Comparison of ENCODE assay signal across 3 fruit fly cellular contexts in the genomic region with DNA sequence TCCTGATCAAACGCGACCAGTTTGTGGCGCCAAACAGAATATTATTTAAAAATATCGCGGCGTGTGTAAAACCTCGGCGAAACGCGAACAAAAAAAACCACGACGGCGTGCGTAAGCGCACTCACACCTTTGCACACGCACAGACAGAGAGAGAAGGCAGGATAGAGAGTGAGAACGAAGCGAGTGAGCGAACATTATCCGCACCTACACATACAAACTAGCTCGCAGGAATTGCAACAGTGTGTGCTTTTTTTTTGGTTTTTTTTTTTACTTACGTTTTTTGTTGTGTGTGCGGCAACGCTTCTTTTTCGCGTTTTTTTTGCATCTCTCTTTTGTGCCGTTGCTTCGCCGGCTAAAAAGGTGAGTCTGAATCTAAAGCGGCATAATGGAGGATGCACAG.
TF ChIP-seq lines count a peak whose summit lies in the region.

No protein-coding gene starts in this region.

TF ChIP-seq in whole organism, embryonic, 481 proteins besides CTCF, POLR2A, EP300 and RAD21 (continued from another document):
- TF ChIP-seq CG34422 (GFP tag; IDR thresholded peaks at IDR 0.05; lab: Robert Waterston, UW) (peak; percentile 29; the same call in 1 of the 3 replicates), zen2 (GFP tag; IDR thresholded peaks at IDR 0.05; lab: Robert Waterston, UW; ENCODE audit: partially characterized antibody) (peak; percentile 24; the same call in 1 of the 3 replicates), CG32772 (GFP tag; IDR thresholded peaks at IDR 0.05; lab: Robert Waterston, UW) (peak; percentile 63)

TF ChIP-seq in whole organism, prepupa, 60 proteins besides CTCF, POLR2A, EP300 and RAD21 (continued from another document):
- peak; percentile 95 for TF ChIP-seq spab (GFP tag; optimal IDR thresholded peaks at IDR 0.05; lab: Kevin White, UChicago)
- peak; percentile 87 for TF ChIP-seq CG7368 (GFP tag; optimal IDR thresholded peaks at IDR 0.05; lab: Kevin White, UChicago)
- TF ChIP-seq Smox (GFP tag; optimal IDR thresholded peaks at IDR 0.05; lab: Kevin White, UChicago): no peak
- TF ChIP-seq CG11902 (GFP tag; optimal IDR thresholded peaks at IDR 0.05; lab: Kevin White, UChicago): no peak
- TF ChIP-seq CG6792 (GFP tag; optimal IDR thresholded peaks at IDR 0.05; lab: Kevin White, UChicago): peak; percentile 75
- TF ChIP-seq CG9139 (GFP tag; optimal IDR thresholded peaks at IDR 0.05; lab: Kevin White, UChicago): peak; percentile 99
- TF ChIP-seq eg (GFP tag; IDR thresholded peaks at IDR 0.05; lab: Robert Waterston, UW): peak; percentile 96
- TF ChIP-seq Hr39 (GFP tag; optimal IDR thresholded peaks at IDR 0.05; lab: Kevin White, UChicago): no peak
- TF ChIP-seq CG8632 (GFP tag; optimal IDR thresholded peaks at IDR 0.05; lab: Kevin White, UChicago): peak; percentile 88
- TF ChIP-seq CG11762 (GFP tag; optimal IDR thresholded peaks at IDR 0.05; lab: Kevin White, UChicago; ENCODE audit: insufficient read depth): peak; percentile 83
- peak; percentile 89 for TF ChIP-seq Ets96B (tag; optimal IDR thresholded peaks at IDR 0.05; lab: Kevin White, UChicago)
- TF ChIP-seq fd59A (GFP tag; optimal IDR thresholded peaks at IDR 0.05; lab: Kevin White, UChicago): peak; percentile 86
- peak; percentile 42 for TF ChIP-seq lz (GFP tag; optimal IDR thresholded peaks at IDR 0.05; lab: Kevin White, UChicago)
- TF ChIP-seq CG10669 (GFP tag; optimal IDR thresholded peaks at IDR 0.05; lab: Kevin White, UChicago): peak; percentile 95
- peak; percentile 56 for TF ChIP-seq Sox14 (GFP tag; optimal IDR thresholded peaks at IDR 0.05; lab: Kevin White, UChicago)
- TF ChIP-seq CG6808 (GFP tag; optimal IDR thresholded peaks at IDR 0.05; lab: Kevin White, UChicago): peak; percentile 98
- peak; percentile 81 for TF ChIP-seq CG3919 (GFP tag; optimal IDR thresholded peaks at IDR 0.05; lab: Kevin White, UChicago)
- TF ChIP-seq topi (GFP tag; optimal IDR thresholded peaks at IDR 0.05; lab: Kevin White, UChicago): peak; percentile 82
- peak; percentile 78 for TF ChIP-seq Sox102F (GFP tag; optimal IDR thresholded peaks at IDR 0.05; lab: Kevin White, UChicago)
- peak; percentile 71 for TF ChIP-seq Eip93F (GFP tag; optimal IDR thresholded peaks at IDR 0.05; lab: Kevin White, UChicago)
- peak; percentile 99 to 100 for TF ChIP-seq ss (GFP tag; optimal IDR thresholded peaks at IDR 0.05; lab: Kevin White, UChicago)
- peak; percentile 79 for TF ChIP-seq achi (GFP tag; optimal IDR thresholded peaks at IDR 0.05; lab: Kevin White, UChicago)
- TF ChIP-seq Sox15 (GFP tag; optimal IDR thresholded peaks at IDR 0.05; lab: Kevin White, UChicago): no peak
- TF ChIP-seq fkh (GFP tag; optimal IDR thresholded peaks at IDR 0.05; lab: Kevin White, UChicago): no peak
- TF ChIP-seq CG32006 (GFP tag; optimal IDR thresholded peaks at IDR 0.05; lab: Kevin White, UChicago): peak; percentile 67
- TF ChIP-seq CG10631 (GFP tag; optimal IDR thresholded peaks at IDR 0.05; lab: Kevin White, UChicago): no peak
- no peak for TF ChIP-seq Hr4 (GFP tag; optimal IDR thresholded peaks at IDR 0.05; lab: Kevin White, UChicago)
- peak; percentile 91 for TF ChIP-seq Eip78C (GFP tag; lab: Kevin White, UChicago)
- peak; percentile 96 for TF ChIP-seq dsx (GFP tag; optimal IDR thresholded peaks at IDR 0.05; lab: Kevin White, UChicago; ENCODE audit: poor library complexity, severe bottlenecking)
- TF ChIP-seq vri (GFP tag; optimal IDR thresholded peaks at IDR 0.05; lab: Kevin White, UChicago): peak; percentile 86
- TF ChIP-seq salr (GFP tag; optimal IDR thresholded peaks at IDR 0.05; lab: Kevin White, UChicago): peak; percentile 83 to 92
- TF ChIP-seq pdm3 (GFP tag; optimal IDR thresholded peaks at IDR 0.05; lab: Kevin White, UChicago): peak; percentile 85
- no peak for TF ChIP-seq Met (GFP tag; optimal IDR thresholded peaks at IDR 0.05; lab: Kevin White, UChicago)
- no peak for TF ChIP-seq fd85E (GFP tag; optimal IDR thresholded peaks at IDR 0.05; lab: Kevin White, UChicago)
- no peak for TF ChIP-seq svp (GFP tag; lab: Kevin White, UChicago)
- TF ChIP-seq CG4318 (GFP tag; optimal IDR thresholded peaks at IDR 0.05; lab: Kevin White, UChicago): no peak
- TF ChIP-seq CG34406 (GFP tag; optimal IDR thresholded peaks at IDR 0.05; lab: Kevin White, UChicago): peak; percentile 90
- TF ChIP-seq Ets21C (GFP tag; optimal IDR thresholded peaks at IDR 0.05; lab: Kevin White, UChicago): no peak
- TF ChIP-seq CG15336 (GFP tag; IDR thresholded peaks at IDR 0.05; lab: Robert Waterston, UW): peak; percentile 90
- TF ChIP-seq CG1621 (tag; optimal IDR thresholded peaks at IDR 0.05; lab: Kevin White, UChicago): peak; percentile 97
TF ChIP-seq in whole organism, prepupa: peak in this region for 46.

TF ChIP-seq in whole organism, wandering third instar larva, 38 proteins besides CTCF, POLR2A, EP300 and RAD21 (continued from another document):
- TF ChIP-seq Myc (optimal IDR thresholded peaks at IDR 0.05; lab: Kevin White, UChicago) (no peak), Hr83 (GFP tag; optimal IDR thresholded peaks at IDR 0.05; lab: Kevin White, UChicago; ENCODE audit: poor library complexity, severe bottlenecking) (peak; percentile 71), Dfd (GFP tag; optimal IDR thresholded peaks at IDR 0.05; lab: Kevin White, UChicago) (no peak), OdsH (GFP tag; optimal IDR thresholded peaks at IDR 0.05; lab: Kevin White, UChicago) (no peak), CG9705 (GFP tag; optimal IDR thresholded peaks at IDR 0.05; lab: Kevin White, UChicago) (peak; percentile 31), Vsx2 (GFP tag; optimal IDR thresholded peaks at IDR 0.05; lab: Kevin White, UChicago; ENCODE audit: partially characterized antibody) (no peak), pan (optimal IDR thresholded peaks at IDR 0.05; lab: Kevin White, UChicago) (no peak), jim (GFP tag; optimal IDR thresholded peaks at IDR 0.05; lab: Kevin White, UChicago) (peak; percentile 97), Sp1 (GFP tag; optimal IDR thresholded peaks at IDR 0.05; lab: Kevin White, UChicago) (peak; percentile 91), woc (GFP tag; optimal IDR thresholded peaks at IDR 0.05; lab: Kevin White, UChicago) (no peak), N (GFP tag; optimal IDR thresholded peaks at IDR 0.05; lab: Kevin White, UChicago) (peak; percentile 40), sv (GFP tag; optimal IDR thresholded peaks at IDR 0.05; lab: Kevin White, UChicago) (no peak), Mio (GFP tag; optimal IDR thresholded peaks at IDR 0.05; lab: Kevin White, UChicago) (no peak), ey (GFP tag; optimal IDR thresholded peaks at IDR 0.05; lab: Kevin White, UChicago) (no peak)
